Worm (Caenorhabditis elegans) whole organism, L2 larva: Measurements from ENCODE around the gene ZC477.4.

Experiments
- F13H6.1 ChIP-seq: sonication (generic microtip); optimal IDR thresholded peaks from 2 replicates; lab custom pipeline; 2016; ENCODE audit warnings: missing genetic modification characterization, missing compliant biosample characterization
- R02D3.7 ChIP-seq: fragments of 150-350 bp; optimal IDR thresholded peaks from 2 replicates; lab custom pipeline; 2014; ENCODE audit warnings: missing biosample characterization, missing genetic modification characterization
- Y55F3AM.14 ChIP-seq: fragments of 200-800 bp; sonication (Bioruptor generic); optimal IDR thresholded peaks from 2 replicates; lab custom pipeline; 2018; ENCODE audit warnings: mild to moderate bottlenecking, missing genetic modification characterization, missing compliant biosample characterization
- ZK546.5 ChIP-seq: sonication (generic microtip); optimal IDR thresholded peaks from 2 replicates; lab custom pipeline; 2017; ENCODE audit warnings: missing biosample characterization, missing genetic modification characterization
- alr-1 ChIP-seq: fragments of 150-350 bp; optimal IDR thresholded peaks from 2 replicates; lab custom pipeline; 2014; ENCODE audit warnings: missing biosample characterization, missing genetic modification characterization
- ama-1 ChIP-seq: fragments of 150-350 bp; optimal IDR thresholded peaks from 2 replicates; lab custom pipeline; 2018; ENCODE audit warnings: inconsistent platforms
- blmp-1 ChIP-seq: sonication (generic microtip); optimal IDR thresholded peaks from 2 replicates; lab custom pipeline; 2017; ENCODE audit warnings: missing genetic modification characterization, mild to moderate bottlenecking, missing compliant biosample characterization, antibody characterized with exemption, moderate library complexity; ENCODE audit not compliant: insufficient read depth
- ceh-16 ChIP-seq: fragments of 150-350 bp; optimal IDR thresholded peaks from 2 replicates; lab custom pipeline; 2014; ENCODE audit warnings: missing biosample characterization, missing genetic modification characterization
- ceh-82 ChIP-seq: fragments of 150-350 bp; optimal IDR thresholded peaks from 2 replicates; lab custom pipeline; 2014; ENCODE audit warnings: missing biosample characterization, missing genetic modification characterization
- crh-2 ChIP-seq: sonication (generic microtip); optimal IDR thresholded peaks from 2 replicates; lab custom pipeline; 2017; ENCODE audit warnings: missing biosample characterization, missing genetic modification characterization
- dmd-4 ChIP-seq: sonication (generic microtip); optimal IDR thresholded peaks from 2 replicates; lab custom pipeline; 2017; ENCODE audit warnings: missing biosample characterization, missing genetic modification characterization
- egl-27 ChIP-seq: sonication (generic microtip); optimal IDR thresholded peaks from 3 replicates; lab custom pipeline; 2017; ENCODE audit warnings: missing biosample characterization, missing genetic modification reagents, missing genetic modification characterization
- elt-1 ChIP-seq: fragments of 150-350 bp; optimal IDR thresholded peaks from 2 replicates; lab custom pipeline; 2014; ENCODE audit warnings: missing biosample characterization, missing genetic modification characterization
- elt-3 ChIP-seq: sonication (generic microtip); optimal IDR thresholded peaks from 2 replicates; lab custom pipeline; 2017; ENCODE audit warnings: missing biosample characterization, missing genetic modification characterization
- fos-1 ChIP-seq: fragments of 150-350 bp; optimal IDR thresholded peaks from 2 replicates; lab custom pipeline; 2014; ENCODE audit warnings: missing biosample characterization, missing genetic modification characterization
- gmeb-1 ChIP-seq: fragments of 150-350 bp; optimal IDR thresholded peaks from 2 replicates; lab custom pipeline; 2014; ENCODE audit warnings: missing biosample characterization, missing genetic modification characterization
- lin-11 ChIP-seq: fragments of 150-350 bp; sonication (generic microtip); optimal IDR thresholded peaks from 2 replicates; lab custom pipeline; 2014; ENCODE audit warnings: missing biosample characterization, missing genetic modification characterization, inconsistent platforms, mixed read lengths
- lin-13 ChIP-seq: fragments of 150-350 bp; optimal IDR thresholded peaks from 2 replicates; lab custom pipeline; 2014; ENCODE audit warnings: missing biosample characterization, missing genetic modification reagents, missing genetic modification characterization
- lin-39 ChIP-seq: fragments of 150-350 bp; optimal IDR thresholded peaks from 2 replicates; lab custom pipeline; 2014; ENCODE audit warnings: missing biosample characterization, missing genetic modification reagents, missing genetic modification characterization
- lsy-2 ChIP-seq, 2 experiments: fragments of 150-350 bp in 1 of 2; sonication (generic microtip) in 1 of 2; optimal IDR thresholded peaks; 2 replicates each; lab custom pipeline; 2014 to 2017; ENCODE audit warnings: missing biosample characterization in 2 of 2, missing genetic modification characterization in 2 of 2
- mab-5 ChIP-seq: fragments of 150-350 bp; optimal IDR thresholded peaks from 2 replicates; lab custom pipeline; 2014; ENCODE audit warnings: missing biosample characterization, missing genetic modification characterization
- mbf-1 ChIP-seq: sonication (generic microtip); optimal IDR thresholded peaks from 2 replicates; lab custom pipeline; 2017; ENCODE audit warnings: missing biosample characterization, missing genetic modification characterization
- nhr-11 ChIP-seq: fragments of 150-350 bp; optimal IDR thresholded peaks from 2 replicates; lab custom pipeline; 2014; ENCODE audit warnings: missing biosample characterization, missing genetic modification characterization
- nhr-129 ChIP-seq: fragments of 150-350 bp; optimal IDR thresholded peaks from 2 replicates; lab custom pipeline; 2014; ENCODE audit warnings: missing biosample characterization, missing genetic modification characterization
- nhr-21 ChIP-seq: fragments of 150-350 bp; optimal IDR thresholded peaks from 2 replicates; lab custom pipeline; 2014; ENCODE audit warnings: missing biosample characterization, missing genetic modification characterization
- nhr-237 ChIP-seq: fragments of 150-350 bp; optimal IDR thresholded peaks from 2 replicates; lab custom pipeline; 2014; ENCODE audit warnings: missing biosample characterization, missing genetic modification characterization
- nhr-25 ChIP-seq: fragments of 150-350 bp; sonication (generic microtip); optimal IDR thresholded peaks from 3 replicates; lab custom pipeline; 2014; ENCODE audit warnings: missing biosample characterization, missing genetic modification characterization
- nhr-6 ChIP-seq: fragments of 150-350 bp; optimal IDR thresholded peaks from 2 replicates; lab custom pipeline; 2014; ENCODE audit warnings: missing biosample characterization, missing genetic modification characterization
- nhr-77 ChIP-seq: fragments of 150-350 bp; optimal IDR thresholded peaks from 2 replicates; lab custom pipeline; 2014; ENCODE audit warnings: missing biosample characterization, missing genetic modification characterization
- peb-1 ChIP-seq: fragments of 150-350 bp; optimal IDR thresholded peaks from 2 replicates; lab custom pipeline; 2014; ENCODE audit warnings: missing biosample characterization, missing genetic modification characterization
- sem-4 ChIP-seq: fragments of 150-350 bp; optimal IDR thresholded peaks from 2 replicates; lab custom pipeline; 2014; ENCODE audit warnings: missing biosample characterization, missing genetic modification reagents, missing genetic modification characterization
- sma-3 ChIP-seq: sonication (generic microtip); optimal IDR thresholded peaks from 2 replicates; lab custom pipeline; 2016; ENCODE audit warnings: missing genetic modification reagents, missing genetic modification characterization, missing compliant biosample characterization
- sma-9 ChIP-seq, 2 experiments: fragments of 150-350 bp in 1 of 2; sonication (generic microtip) in 1 of 2; optimal IDR thresholded peaks; 2 replicates each; lab custom pipeline; 2014 to 2016; ENCODE audit warnings: missing genetic modification characterization in 2 of 2, mild to moderate bottlenecking in 1 of 2, missing biosample characterization in 1 of 2, missing compliant biosample characterization in 1 of 2, missing genetic modification reagents in 1 of 2, moderate library complexity in 1 of 2
- snpc-4 ChIP-seq: fragments of 150-350 bp; optimal IDR thresholded peaks from 2 replicates; lab custom pipeline; 2014; ENCODE audit warnings: missing biosample characterization, missing genetic modification characterization
- zag-1 ChIP-seq: fragments of 150-350 bp; optimal IDR thresholded peaks from 2 replicates; lab custom pipeline; 2014; ENCODE audit warnings: missing biosample characterization, missing genetic modification characterization
- ztf-1 ChIP-seq: fragments of 200-800 bp; sonication (Bioruptor generic); conservative IDR thresholded peaks from 2 replicates; pipeline ENCODE4 v1.3.6; 2022; ENCODE audit warnings: missing genetic modification characterization, missing compliant biosample characterization
- ztf-4 ChIP-seq: fragments of 150-350 bp; optimal IDR thresholded peaks from 2 replicates; lab custom pipeline; 2014; ENCODE audit warnings: missing biosample characterization, missing genetic modification characterization

The ZC477.4 gene

DNA sequence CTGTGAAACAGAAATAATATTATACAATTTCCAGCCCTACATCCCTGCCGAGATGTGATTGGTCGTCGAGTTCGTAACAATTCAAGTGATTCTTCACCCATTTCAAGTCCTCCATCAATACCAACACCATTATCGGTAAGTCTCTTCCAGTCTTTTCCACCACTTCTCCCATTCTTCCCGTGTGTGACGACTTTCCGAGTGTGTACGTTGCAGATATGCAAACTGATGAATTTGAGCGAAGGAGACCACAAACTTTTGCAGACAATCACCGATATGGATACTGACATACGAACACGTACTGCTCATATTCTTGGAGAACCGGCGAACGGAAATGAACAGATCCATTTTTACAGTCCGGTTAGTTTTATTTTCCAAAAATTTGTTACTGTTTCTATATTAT lies 47.1 kb downstream of the ZC477.4 start:
- TF ChIP-seq ZK546.5 (tag; lab: Kevin White, UChicago) (no peak), egl-27 (tag; lab: Kevin White, UChicago) (no peak), elt-1 (tag; lab: Kevin White, UChicago) (no peak), ama-1 (lab: Kevin White, UChicago) (peak; percentile 79)

DNA sequence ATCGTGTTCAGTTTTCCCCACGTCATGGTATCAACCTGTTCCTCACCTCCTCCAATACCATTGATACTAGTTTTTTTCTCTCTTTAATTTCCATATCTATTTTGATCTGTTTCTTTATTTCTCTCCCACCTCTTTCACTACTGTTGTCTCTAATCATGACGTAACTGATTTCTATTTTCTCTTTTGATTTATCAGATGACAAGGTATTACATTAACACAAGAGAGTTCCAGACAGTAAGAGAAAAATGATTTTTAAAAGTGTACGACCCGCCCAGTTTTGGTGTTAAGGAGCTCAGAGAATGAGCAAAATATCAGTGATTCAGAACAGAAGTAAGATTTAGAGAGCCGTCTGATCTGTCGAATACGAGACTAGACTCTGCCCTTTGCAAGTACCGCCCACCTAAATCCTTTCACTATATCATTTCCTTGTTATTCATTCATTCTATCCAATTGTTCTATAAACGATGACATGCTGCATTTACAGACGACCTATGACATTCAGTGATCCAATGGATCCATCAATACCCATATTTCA lies 48.8 kb downstream of the ZC477.4 start, which contains the start of gene nhr-105:
TSS of gene nhr-105 (plus strand) at position 485 of the 535 bp plus-strand sequence.
- TF ChIP-seq nhr-25 (peak; percentile 95), gmeb-1 (peak; percentile 61), nhr-6 (no peak), snpc-4 (peak; percentile 1), blmp-1 (tag; lab: Kevin White, UChicago) (peak; percentile 85), nhr-129 (tag; lab: Kevin White, UChicago) (peak; percentile 77), lsy-2 (tag; optimal IDR thresholded peaks at IDR 0.05; lab: Kevin White, UChicago) (peak in 1 of 2 experiments; percentile 69), sem-4 (tag; lab: Kevin White, UChicago) (peak; percentile 38), Y55F3AM.14 (peak; percentile 49), sma-9 (GFP tag; optimal IDR thresholded peaks at IDR 0.05; lab: Kevin White, UChicago) (peak; percentile 32), sma-9 (tag; optimal IDR thresholded peaks at IDR 0.05; lab: Kevin White, UChicago) (peak; percentile 3), nhr-21 (tag; lab: Kevin White, UChicago) (peak; percentile 72), ZK546.5 (tag; lab: Kevin White, UChicago) (no peak), crh-2 (tag; lab: Kevin White, UChicago) (peak; percentile 93), lin-13 (GFP tag; lab: Kevin White, UChicago) (peak; percentile 45), nhr-11 (tag; lab: Kevin White, UChicago) (no peak), F13H6.1 (tag; lab: Kevin White, UChicago) (peak; percentile 71), ceh-82 (tag; lab: Kevin White, UChicago) (no peak), elt-3 (tag; lab: Kevin White, UChicago) (no peak), egl-27 (tag; lab: Kevin White, UChicago) (peak; percentile 65), mab-5 (no peak), fos-1 (tag; lab: Kevin White, UChicago) (peak; percentile 65), ztf-4 (tag; lab: Kevin White, UChicago) (peak; percentile 71), sma-3 (GFP tag; lab: Kevin White, UChicago) (peak; percentile 76)

DNA sequence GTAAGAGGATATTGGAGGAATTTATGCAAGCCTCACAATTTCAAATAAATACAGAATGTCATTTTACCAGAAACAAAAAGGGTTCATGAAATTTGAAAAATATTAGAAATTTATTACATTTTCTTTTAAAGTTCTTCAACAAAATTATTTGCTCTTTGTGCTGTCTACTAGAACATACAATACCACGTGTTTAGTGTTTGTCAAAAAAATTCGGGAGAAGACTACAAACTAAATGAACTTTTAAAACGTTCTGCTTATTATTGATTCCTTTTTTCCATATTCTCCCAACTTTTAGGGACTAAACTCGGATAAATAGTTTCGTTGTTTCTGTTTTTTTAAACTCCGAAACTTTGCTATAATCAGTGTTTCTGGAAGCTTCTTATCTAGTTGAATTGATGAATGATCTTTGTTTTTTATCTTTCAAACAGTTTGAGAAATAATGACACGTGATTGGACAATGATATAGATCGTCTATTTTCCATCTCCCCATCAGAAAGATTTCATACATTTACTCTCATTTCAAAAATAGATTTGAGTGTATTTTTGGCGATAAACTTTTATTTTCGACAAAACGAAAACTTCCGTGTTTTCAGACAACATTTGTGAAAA lies 49.8 kb downstream of the ZC477.4 start:
- no peak for TF ChIP-seq nhr-237 (tag; lab: Kevin White, UChicago)
- no peak for TF ChIP-seq mbf-1 (tag; lab: Kevin White, UChicago)
- TF ChIP-seq nhr-21 (tag; lab: Kevin White, UChicago) = peak; percentile 13
- peak; percentile 54 for TF ChIP-seq sma-3 (GFP tag; lab: Kevin White, UChicago)
- no peak for TF ChIP-seq alr-1
- TF ChIP-seq ztf-1 = no peak
- TF ChIP-seq lsy-2 (tag; optimal IDR thresholded peaks at IDR 0.05; lab: Kevin White, UChicago) = peak in 1 of 2 experiments; percentile 24
- no peak for TF ChIP-seq zag-1 (tag; lab: Kevin White, UChicago)
- TF ChIP-seq dmd-4 (tag; lab: Kevin White, UChicago) = no peak
- no peak for TF ChIP-seq ZK546.5 (tag; lab: Kevin White, UChicago)
- no peak for TF ChIP-seq ceh-82 (tag; lab: Kevin White, UChicago)
- no peak for TF ChIP-seq peb-1 (tag; lab: Kevin White, UChicago)
- TF ChIP-seq sem-4 (tag; lab: Kevin White, UChicago) = no peak
- TF ChIP-seq egl-27 (tag; lab: Kevin White, UChicago) = no peak
- TF ChIP-seq gmeb-1 = peak; percentile 4
- TF ChIP-seq lin-39 (tag; lab: Kevin White, UChicago) = no peak
- no peak for TF ChIP-seq elt-3 (tag; lab: Kevin White, UChicago)
- TF ChIP-seq R02D3.7 (tag; lab: Kevin White, UChicago) = no peak
- TF ChIP-seq mab-5 = no peak
- no peak for TF ChIP-seq ceh-16 (tag; lab: Kevin White, UChicago)
- TF ChIP-seq sma-9 (GFP tag; optimal IDR thresholded peaks at IDR 0.05; lab: Kevin White, UChicago) = peak; percentile 6
- no peak for TF ChIP-seq sma-9 (tag; optimal IDR thresholded peaks at IDR 0.05; lab: Kevin White, UChicago)
- no peak for TF ChIP-seq F13H6.1 (tag; lab: Kevin White, UChicago)
- TF ChIP-seq nhr-25 = peak; percentile 46
- no peak for TF ChIP-seq nhr-77 (tag; lab: Kevin White, UChicago)
- no peak for TF ChIP-seq lin-11
- peak; percentile 27 for TF ChIP-seq blmp-1 (tag; lab: Kevin White, UChicago)
- no peak for TF ChIP-seq snpc-4
- TF ChIP-seq crh-2 (tag; lab: Kevin White, UChicago) = peak; percentile 35
